Fruit fly (Drosophila melanogaster): Measurements from ENCODE around the gene omd.

Gene omd

dm6 chr3R:13645874-13646370 is 41.1 kb downstream of the omd start, which contains the start of gene sqd (continued):
- TF ChIP-seq zf30C (GFP tag; optimal IDR thresholded peaks at IDR 0.05) = no peak
- TF ChIP-seq klu (GFP tag; IDR thresholded peaks at IDR 0.05) = no peak
- TF ChIP-seq nom (GFP tag; optimal IDR thresholded peaks at IDR 0.05) = peak; percentile 30
- peak; percentile 52 for TF ChIP-seq nmo (GFP tag; optimal IDR thresholded peaks at IDR 0.05)
- TF ChIP-seq HLH3B (GFP tag; IDR thresholded peaks at IDR 0.05) = peak; percentile 13; the same call in 1 of the 2 replicates
- no peak for TF ChIP-seq CG18262 (tag; optimal IDR thresholded peaks at IDR 0.05)
- TF ChIP-seq MBD-R2 (GFP tag; IDR thresholded peaks at IDR 0.05) = peak; percentile 27; the same call in 1 of the 2 replicates
- TF ChIP-seq B-H2 (GFP tag; optimal IDR thresholded peaks at IDR 0.05) = peak; percentile 51
- TF ChIP-seq org-1 (GFP tag; optimal IDR thresholded peaks at IDR 0.05) = no peak
- no peak for TF ChIP-seq CG4730 (GFP tag; IDR thresholded peaks at IDR 0.05)
- no peak for TF ChIP-seq Tbp (GFP tag; optimal IDR thresholded peaks at IDR 0.05)
- TF ChIP-seq Med (GFP tag) = peak; percentile 95
- TF ChIP-seq trem (tag; optimal IDR thresholded peaks at IDR 0.05) = peak; percentile 63
- no peak for TF ChIP-seq CG1647 (GFP tag; optimal IDR thresholded peaks at IDR 0.05)
- TF ChIP-seq luna (GFP tag; optimal IDR thresholded peaks at IDR 0.05) = no peak
- TF ChIP-seq Myb (GFP tag; optimal IDR thresholded peaks at IDR 0.05) = peak; percentile 39
- TF ChIP-seq ham (GFP tag; IDR thresholded peaks at IDR 0.05) = no peak
- TF ChIP-seq Sox102F (GFP tag; optimal IDR thresholded peaks at IDR 0.05) = no peak
- no peak for TF ChIP-seq cad (GFP tag; optimal IDR thresholded peaks at IDR 0.05)
- TF ChIP-seq pum (GFP tag; optimal IDR thresholded peaks at IDR 0.05) = peak; percentile 3
- no peak for TF ChIP-seq Nf-YC (tag; optimal IDR thresholded peaks at IDR 0.05)
- TF ChIP-seq CG10321 (GFP tag; IDR thresholded peaks at IDR 0.05) = 0 out of 2 replicates have a peak, but pooled peaks have one; percentile 16
- TF ChIP-seq CG17361 (GFP tag; IDR thresholded peaks at IDR 0.05) = no peak
- no peak for TF ChIP-seq ash1 (GFP tag; optimal IDR thresholded peaks at IDR 0.05)
- peak; percentile 72 for TF ChIP-seq CG4617 (GFP tag; optimal IDR thresholded peaks at IDR 0.05; ENCODE audit: borderline replicate concordance)
- TF ChIP-seq Meics (GFP tag; optimal IDR thresholded peaks at IDR 0.05) = peak; percentile 68
- TF ChIP-seq D19B (GFP tag; optimal IDR thresholded peaks at IDR 0.05) = peak; percentile 13
- no peak for TF ChIP-seq CG7271 (tag; optimal IDR thresholded peaks at IDR 0.05)
- 0 out of 2 replicates have a peak, but pooled peaks have one; percentile 28 for TF ChIP-seq sob (GFP tag; IDR thresholded peaks at IDR 0.05)
- no peak for TF ChIP-seq Neu2 (GFP tag; optimal IDR thresholded peaks at IDR 0.05; ENCODE audit: borderline replicate concordance)
- TF ChIP-seq cato (GFP tag; optimal IDR thresholded peaks at IDR 0.05; ENCODE audit: borderline replicate concordance) = peak; percentile 34
- no peak; the same call in 1 of the 2 replicates for TF ChIP-seq CG42726 (GFP tag; IDR thresholded peaks at IDR 0.05; ENCODE audit: partially characterized antibody)
- TF ChIP-seq CG13624 (GFP tag; optimal IDR thresholded peaks at IDR 0.05) = peak; percentile 29
- TF ChIP-seq CG10959 (GFP tag; IDR thresholded peaks at IDR 0.05) = no peak
- TF ChIP-seq lilli (GFP tag; optimal IDR thresholded peaks at IDR 0.05) = peak; percentile 56
- TF ChIP-seq Mad (GFP tag; optimal IDR thresholded peaks at IDR 0.05) = peak; percentile 25
- TF ChIP-seq lov (optimal IDR thresholded peaks at IDR 0.05) = no peak
- TF ChIP-seq lov (GFP tag; IDR thresholded peaks at IDR 0.05) = no peak
- TF ChIP-seq CG9215 (GFP tag; IDR thresholded peaks at IDR 0.05) = no peak
- peak; percentile 92 for TF ChIP-seq sens (GFP tag)
- no peak for TF ChIP-seq CG7556 (GFP tag; optimal IDR thresholded peaks at IDR 0.05)
- no peak for TF ChIP-seq cwo (GFP tag; optimal IDR thresholded peaks at IDR 0.05)
- TF ChIP-seq Usf (GFP tag; optimal IDR thresholded peaks at IDR 0.05) = no peak
- TF ChIP-seq CG7987 (GFP tag; optimal IDR thresholded peaks at IDR 0.05) = peak; percentile 32
- TF ChIP-seq Ets97D (GFP tag; optimal IDR thresholded peaks at IDR 0.05) = peak; percentile 93
- TF ChIP-seq wor (GFP tag; IDR thresholded peaks at IDR 0.05) = no peak
- no peak for TF ChIP-seq CG9609 (GFP tag; optimal IDR thresholded peaks at IDR 0.05)
- TF ChIP-seq onecut (GFP tag; IDR thresholded peaks at IDR 0.05) = 0 out of 2 replicates have a peak, but pooled peaks have one; percentile 14
- no peak for TF ChIP-seq sr (GFP tag; IDR thresholded peaks at IDR 0.05)
- TF ChIP-seq CG4328 (GFP tag; optimal IDR thresholded peaks at IDR 0.05) = peak; percentile 38
- peak; percentile 36 for TF ChIP-seq CG8924 (tag; optimal IDR thresholded peaks at IDR 0.05)
- no peak for TF ChIP-seq CG16815 (GFP tag; optimal IDR thresholded peaks at IDR 0.05)
